Worm (Caenorhabditis elegans) whole organism, late embryonic: ENCODE data around the gene ncr-2.

Experiments
- C08G9.2 ChIP-seq: sonication (generic microtip); optimal IDR thresholded peaks from 2 replicates; lab custom pipeline; 2016; ENCODE audit warnings: mild to moderate bottlenecking, missing genetic modification characterization, moderate library complexity, missing compliant biosample characterization
- F13H6.1 ChIP-seq: sonication (generic microtip); optimal IDR thresholded peaks from 2 replicates; lab custom pipeline; 2016; ENCODE audit warnings: missing genetic modification characterization, missing compliant biosample characterization
- K09A11.1 ChIP-seq: sonication (generic microtip); optimal IDR thresholded peaks from 2 replicates; lab custom pipeline; 2017; ENCODE audit warnings: antibody characterized with exemption, mild to moderate bottlenecking, missing genetic modification characterization, missing compliant biosample characterization; ENCODE audit not compliant: insufficient read depth
- Y22D7AL.16 ChIP-seq: sonication (generic microtip); optimal IDR thresholded peaks from 2 replicates; lab custom pipeline; 2016; ENCODE audit warnings: missing genetic modification characterization, missing compliant biosample characterization
- ceh-14 ChIP-seq: sonication (generic microtip); optimal IDR thresholded peaks from 2 replicates; lab custom pipeline; 2016; ENCODE audit warnings: missing genotype, missing genetic modification characterization, missing compliant biosample characterization
- ceh-18 ChIP-seq: sonication (generic microtip); optimal IDR thresholded peaks from 2 replicates; lab custom pipeline; 2016; ENCODE audit warnings: missing genetic modification characterization, missing compliant biosample characterization
- ceh-19 ChIP-seq: fragments of 200-800 bp; sonication (Bioruptor generic); optimal IDR thresholded peaks from 2 replicates; lab custom pipeline; 2018; ENCODE audit warnings: mild to moderate bottlenecking, missing genetic modification characterization, missing compliant biosample characterization
- ceh-24 ChIP-seq: sonication (generic microtip); optimal IDR thresholded peaks from 2 replicates; lab custom pipeline; 2016; ENCODE audit warnings: mild to moderate bottlenecking, missing genetic modification characterization, missing compliant biosample characterization
- ceh-31 ChIP-seq: sonication (generic microtip); optimal IDR thresholded peaks from 2 replicates; lab custom pipeline; 2016; ENCODE audit warnings: missing genetic modification characterization, missing compliant biosample characterization
- dmd-4 ChIP-seq: sonication (generic microtip); optimal IDR thresholded peaks from 2 replicates; lab custom pipeline; 2016; ENCODE audit warnings: borderline replicate concordance, missing genetic modification characterization, missing compliant biosample characterization
- elt-2 ChIP-seq: sonication (generic microtip); optimal IDR thresholded peaks from 2 replicates; lab custom pipeline; 2016; ENCODE audit warnings: missing genetic modification reagents, missing genetic modification characterization, missing compliant biosample characterization
- elt-4 ChIP-seq: sonication (generic microtip); optimal IDR thresholded peaks from 2 replicates; lab custom pipeline; 2016; ENCODE audit warnings: missing genetic modification characterization, missing compliant biosample characterization
- eyg-1 ChIP-seq: sonication (generic microtip); optimal IDR thresholded peaks from 2 replicates; lab custom pipeline; 2016; ENCODE audit warnings: missing genotype, missing genetic modification characterization, missing compliant biosample characterization
- fkh-10 ChIP-seq: fragments of 150-350 bp; optimal IDR thresholded peaks from 2 replicates; lab custom pipeline; 2014; ENCODE audit warnings: missing biosample characterization, missing genetic modification reagents, missing genetic modification characterization
- fkh-6 ChIP-seq: sonication (generic microtip); optimal IDR thresholded peaks from 2 replicates; lab custom pipeline; 2016; ENCODE audit warnings: missing genetic modification characterization, missing compliant biosample characterization
- gmeb-2 ChIP-seq: sonication (generic microtip); optimal IDR thresholded peaks from 2 replicates; lab custom pipeline; 2016; ENCODE audit warnings: missing genetic modification characterization, inconsistent platforms, missing compliant biosample characterization
- hlh-6 ChIP-seq: sonication (generic microtip); optimal IDR thresholded peaks from 2 replicates; lab custom pipeline; 2016; ENCODE audit warnings: missing genotype, missing genetic modification characterization, missing compliant biosample characterization
- lim-6 ChIP-seq: sonication (generic microtip); optimal IDR thresholded peaks from 2 replicates; lab custom pipeline; 2016; ENCODE audit warnings: missing genetic modification characterization, missing compliant biosample characterization
- lin-11 ChIP-seq: fragments of 200-800 bp; sonication (Bioruptor generic); optimal IDR thresholded peaks from 2 replicates; lab custom pipeline; 2018; ENCODE audit warnings: mild to moderate bottlenecking, missing genetic modification characterization, missing compliant biosample characterization
- madf-2 ChIP-seq: sonication (generic microtip); optimal IDR thresholded peaks from 2 replicates; lab custom pipeline; 2017; ENCODE audit warnings: missing genetic modification characterization, missing compliant biosample characterization
- mec-3 ChIP-seq: sonication (generic microtip); optimal IDR thresholded peaks from 2 replicates; lab custom pipeline; 2016; ENCODE audit warnings: borderline replicate concordance, missing genetic modification characterization, missing compliant biosample characterization
- nfya-1 ChIP-seq: sonication (generic microtip); optimal IDR thresholded peaks from 2 replicates; lab custom pipeline; 2017; ENCODE audit warnings: missing genetic modification characterization, mild to moderate bottlenecking, missing compliant biosample characterization, antibody characterized with exemption, moderate library complexity
- pax-1 ChIP-seq: fragments of 150-350 bp; optimal IDR thresholded peaks from 2 replicates; lab custom pipeline; 2014; ENCODE audit warnings: missing biosample characterization, missing genetic modification characterization
- pha-4 ChIP-seq: fragments of 150-350 bp; optimal IDR thresholded peaks from 2 replicates; lab custom pipeline; 2018; ENCODE audit warnings: missing biosample characterization, missing genetic modification reagents, missing genetic modification characterization
- rnt-1 ChIP-seq: sonication (generic microtip); optimal IDR thresholded peaks from 2 replicates; lab custom pipeline; 2016; ENCODE audit warnings: missing genetic modification characterization, missing compliant biosample characterization
- sox-2 ChIP-seq: fragments of 200-800 bp; sonication (Bioruptor generic); IDR thresholded peaks from 2 replicates; pipeline ENCODE4 v1.3.6; 2022; ENCODE audit warnings: missing genetic modification reagents, missing genetic modification characterization, missing compliant biosample characterization
- sox-4 ChIP-seq: sonication (generic microtip); optimal IDR thresholded peaks from 2 replicates; lab custom pipeline; 2017; ENCODE audit warnings: mild to moderate bottlenecking, missing genetic modification characterization, inconsistent platforms, missing compliant biosample characterization
- syd-9 ChIP-seq: sonication (generic microtip); optimal IDR thresholded peaks from 2 replicates; lab custom pipeline; 2016; ENCODE audit warnings: mild to moderate bottlenecking, missing genetic modification characterization, moderate library complexity, missing compliant biosample characterization
- ttx-3 ChIP-seq: sonication (generic microtip); optimal IDR thresholded peaks from 2 replicates; lab custom pipeline; 2016; ENCODE audit warnings: missing genetic modification reagents, missing genetic modification characterization, missing compliant biosample characterization
- unc-42 ChIP-seq: sonication (generic microtip); optimal IDR thresholded peaks from 2 replicates; lab custom pipeline; 2016; ENCODE audit warnings: missing genotype, missing genetic modification characterization, missing compliant biosample characterization
- unc-55 ChIP-seq: sonication (generic microtip); optimal IDR thresholded peaks from 2 replicates; lab custom pipeline; 2017; ENCODE audit warnings: missing biosample characterization, missing genetic modification reagents, missing genetic modification characterization
- unc-86 ChIP-seq: sonication (generic microtip); optimal IDR thresholded peaks from 2 replicates; lab custom pipeline; 2016; ENCODE audit warnings: missing genetic modification characterization, missing compliant biosample characterization
- zip-5 ChIP-seq: sonication (generic microtip); optimal IDR thresholded peaks from 2 replicates; lab custom pipeline; 2016; ENCODE audit warnings: missing genetic modification characterization, missing compliant biosample characterization

Gene ncr-2

DNA sequence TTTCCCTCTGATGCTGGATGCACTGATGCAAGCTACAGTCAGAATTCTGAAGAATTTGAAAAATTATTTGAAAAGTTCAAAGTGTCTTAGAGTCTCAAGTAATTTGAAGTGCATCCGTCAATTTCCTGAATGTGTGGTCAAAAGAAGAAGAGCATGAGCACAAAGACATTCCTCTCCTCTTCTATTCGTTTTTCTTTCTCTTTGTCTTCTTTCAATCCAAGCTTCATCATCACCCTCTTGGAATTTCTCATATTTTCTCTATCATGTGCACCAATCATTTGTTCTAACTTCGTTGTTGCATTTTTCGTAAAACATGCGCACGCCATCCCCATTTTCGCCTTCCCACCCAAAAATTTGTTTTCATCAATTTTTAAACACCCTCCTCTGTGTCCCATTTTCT, 27.9 kb downstream of the ncr-2 start:
- TF ChIP-seq unc-42 (tag; lab: Kevin White, UChicago) (peak; percentile 61), pax-1 (tag; lab: Kevin White, UChicago) (no peak), sox-4 (tag; lab: Kevin White, UChicago) (no peak), ceh-14 (no peak)
- TF ChIP-seq, all 69 proteins: peak for 1

DNA sequence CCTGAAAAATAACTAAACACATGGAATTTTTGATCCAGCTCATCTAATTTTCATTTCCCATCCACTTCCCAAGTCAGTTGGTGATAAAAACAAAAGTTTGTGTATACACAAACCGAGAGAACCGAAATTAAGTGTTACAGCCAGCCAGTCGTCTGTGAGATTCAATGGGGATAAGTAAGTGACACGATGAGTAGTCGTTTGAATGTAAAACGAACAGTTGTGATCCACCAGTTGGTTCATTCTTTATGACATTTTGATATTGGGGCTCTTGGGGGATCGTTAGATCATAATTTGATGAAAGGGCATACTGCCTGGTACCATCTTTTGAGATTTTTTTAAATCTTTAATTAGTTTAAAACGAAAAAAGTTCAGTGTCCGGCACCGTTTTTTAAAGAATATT, 28.7 kb downstream of the ncr-2 start:
- TF ChIP-seq sox-2 (GFP tag; lab: Robert Waterston, UW) (no peak), zip-5 (tag; lab: Kevin White, UChicago) (no peak), hlh-6 (tag; lab: Kevin White, UChicago) (no peak), fkh-10 (GFP tag; lab: Kevin White, UChicago) (no peak), gmeb-2 (tag; lab: Kevin White, UChicago) (no peak), ttx-3 (tag; lab: Kevin White, UChicago) (no peak), pha-4 (tag; lab: Kevin White, UChicago) (no peak)

DNA sequence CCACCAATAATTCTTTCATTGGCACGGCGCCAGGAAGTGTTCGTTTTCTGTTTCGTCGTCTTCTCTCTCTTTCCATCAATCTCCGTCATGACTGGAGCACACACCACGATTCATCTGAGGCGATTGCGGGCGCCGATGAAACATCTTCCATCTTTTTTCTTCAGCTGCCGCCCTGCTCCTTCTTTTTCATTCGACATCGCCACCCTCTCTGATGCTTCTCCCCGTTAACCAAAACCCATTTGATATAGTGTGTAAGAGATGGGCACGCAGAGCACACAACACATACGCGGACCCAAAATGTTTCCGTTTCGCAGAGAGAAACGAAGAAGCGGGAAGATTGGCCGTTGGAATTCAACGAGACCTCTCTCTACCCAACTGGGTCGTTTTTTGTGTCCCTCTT, 29.4 kb downstream of the ncr-2 start:
- peak; percentile 62 for TF ChIP-seq ceh-18 (tag; lab: Kevin White, UChicago)
- no peak for TF ChIP-seq ttx-3 (tag; lab: Kevin White, UChicago)
- peak; percentile 34 for TF ChIP-seq rnt-1 (tag; lab: Kevin White, UChicago)
- TF ChIP-seq unc-55 (GFP tag; lab: Kevin White, UChicago), result peak; percentile 46
- TF ChIP-seq unc-86, result no peak
- TF ChIP-seq ceh-24 (tag; lab: Kevin White, UChicago), result no peak
- no peak for TF ChIP-seq ceh-31 (tag; lab: Kevin White, UChicago)
- TF ChIP-seq Y22D7AL.16 (tag; lab: Kevin White, UChicago), result no peak
- no peak for TF ChIP-seq fkh-6 (tag; lab: Kevin White, UChicago)
- TF ChIP-seq syd-9 (tag; lab: Kevin White, UChicago), result no peak
- TF ChIP-seq unc-42 (tag; lab: Kevin White, UChicago), result peak; percentile 44
- no peak for TF ChIP-seq pax-1 (tag; lab: Kevin White, UChicago)
- no peak for TF ChIP-seq mec-3 (tag; lab: Kevin White, UChicago)
- no peak for TF ChIP-seq eyg-1
- peak; percentile 45 for TF ChIP-seq ceh-19
- TF ChIP-seq nfya-1 (tag; lab: Kevin White, UChicago), result peak; percentile 44
- TF ChIP-seq F13H6.1 (tag; lab: Kevin White, UChicago), result peak; percentile 17

DNA sequence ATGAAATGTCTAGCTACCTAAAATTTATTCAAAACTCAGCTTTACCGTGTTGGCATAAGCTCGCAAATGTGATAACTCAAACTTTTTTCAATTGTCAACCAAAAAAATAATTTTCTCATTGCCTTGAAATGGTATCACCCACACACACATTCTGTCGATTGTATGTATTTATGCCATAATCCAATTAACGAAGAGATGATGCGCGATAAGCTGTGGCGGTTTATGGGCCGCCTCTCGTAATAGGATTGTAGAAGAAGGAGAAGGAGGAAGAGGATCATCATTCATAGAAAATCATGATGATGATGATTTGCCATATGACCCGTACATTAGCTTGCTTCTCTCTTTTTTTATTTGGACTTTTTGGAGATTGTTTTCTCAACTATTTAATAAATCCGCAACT, 31.0 kb downstream of the ncr-2 start:
- TF ChIP-seq unc-42 (tag; lab: Kevin White, UChicago) (peak; percentile 85), K09A11.1 (tag; lab: Kevin White, UChicago) (no peak)

DNA sequence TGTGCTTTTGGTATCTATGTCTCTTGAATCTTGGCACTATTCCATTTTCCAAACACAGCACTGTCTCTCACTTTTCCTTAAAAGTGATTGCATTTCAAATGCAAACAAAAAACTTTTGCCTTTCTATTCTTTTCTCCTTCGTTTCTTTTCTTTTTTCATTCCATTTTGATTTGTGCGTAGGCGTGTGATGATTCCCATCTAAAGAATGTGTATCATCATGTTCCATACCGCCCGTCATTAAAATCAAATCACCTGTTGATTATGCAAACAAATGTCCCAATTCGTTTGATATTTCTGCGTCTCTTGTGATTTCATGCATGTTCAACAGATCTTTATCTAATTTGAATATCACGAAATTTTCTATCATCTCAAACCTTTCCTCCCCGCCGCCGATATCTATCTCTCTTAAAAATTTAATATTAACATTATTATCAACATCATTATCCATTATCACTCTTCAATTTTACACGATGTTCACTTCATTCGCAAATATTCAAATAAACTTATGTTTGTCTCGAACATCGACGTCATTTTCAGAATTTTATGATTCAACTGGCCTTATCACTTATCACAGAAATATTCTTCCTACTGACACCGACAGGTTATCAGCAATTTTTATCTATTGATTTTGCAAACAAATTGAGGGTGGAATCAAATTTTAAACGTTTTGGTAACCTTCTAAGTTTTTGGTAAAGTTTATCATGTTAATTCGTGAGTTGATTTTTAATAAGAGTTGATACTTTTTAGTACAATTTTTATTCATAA, 33.3 kb downstream of the ncr-2 start:
- no peak for TF ChIP-seq madf-2 (tag; lab: Kevin White, UChicago)
- peak; percentile 89 for TF ChIP-seq elt-2 (tag; lab: Kevin White, UChicago)
- TF ChIP-seq lim-6 (tag; lab: Kevin White, UChicago), result no peak
- no peak for TF ChIP-seq dmd-4
- no peak for TF ChIP-seq elt-4
- no peak for TF ChIP-seq gmeb-2 (tag; lab: Kevin White, UChicago)
- TF ChIP-seq, all 69 proteins: peak for 1

DNA sequence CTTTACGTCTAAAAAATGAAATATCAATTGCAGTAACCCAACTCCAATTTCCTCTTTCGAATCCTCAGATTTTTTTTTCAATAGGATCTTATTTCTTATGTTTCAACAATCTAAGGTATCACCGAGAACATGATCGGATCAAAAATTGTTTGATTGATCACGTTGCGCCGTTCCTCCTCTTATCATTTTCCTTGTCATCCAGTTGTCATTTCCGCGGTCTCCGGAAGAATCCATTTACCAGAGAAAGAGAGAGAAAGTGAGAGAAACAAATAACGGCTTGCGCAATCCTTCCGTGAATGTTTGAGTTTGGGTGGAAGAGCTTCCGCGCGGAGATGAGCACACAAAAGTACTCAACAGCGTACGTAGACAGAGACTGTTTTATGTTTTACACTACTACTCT, 35.1 kb downstream of the ncr-2 start:
- TF ChIP-seq lin-11 (no peak), unc-55 (GFP tag; lab: Kevin White, UChicago) (peak; percentile 56), sox-4 (tag; lab: Kevin White, UChicago) (no peak), C08G9.2 (tag; lab: Kevin White, UChicago) (no peak)
